Worm (Caenorhabditis elegans) whole organism, L4/young adult: ENCODE measurements around the gene str-19.

ENCODE experiments used
- W03F9.2 ChIP-seq: fragments of 150-350 bp; optimal IDR thresholded peaks from 2 replicates; lab custom pipeline; 2014; ENCODE audit warnings: missing biosample characterization, missing genetic modification characterization
- dao-5 ChIP-seq: sonication (generic microtip); optimal IDR thresholded peaks from 2 replicates; lab custom pipeline; 2016; ENCODE audit warnings: missing genotype, missing genetic modification characterization, moderate library complexity, missing compliant biosample characterization
- him-1 ChIP-seq: sonication (generic microtip); optimal IDR thresholded peaks from 2 replicates; lab custom pipeline; 2016; ENCODE audit warnings: missing genotype, missing genetic modification reagents, missing genetic modification characterization, missing compliant biosample characterization

ce11 chrV:15781086-15781485 is 36.8 kb upstream of the str-19 start, which contains the start of gene T26E4.2:
- TF ChIP-seq him-1 (tag; lab: Kevin White, UChicago) (no peak), W03F9.2 (tag; lab: Kevin White, UChicago) (no peak), dao-5 (tag; lab: Kevin White, UChicago) (no peak)
